Worm (Caenorhabditis elegans) whole organism, early embryonic: ENCODE data around the gene dohh-1.

Experiments used
- B0310.2 ChIP-seq: sonication (generic microtip); optimal IDR thresholded peaks from 2 replicates; lab custom pipeline; 2016; ENCODE audit warnings: mild to moderate bottlenecking, missing genetic modification characterization, missing compliant biosample characterization
- ama-1 ChIP-seq: fragments of 150-350 bp; optimal IDR thresholded peaks from 2 replicates; lab custom pipeline; 2014
- hnd-1 ChIP-seq: sonication (generic microtip); optimal IDR thresholded peaks from 2 replicates; lab custom pipeline; 2016; ENCODE audit warnings: missing genetic modification characterization, missing compliant biosample characterization

DNA sequence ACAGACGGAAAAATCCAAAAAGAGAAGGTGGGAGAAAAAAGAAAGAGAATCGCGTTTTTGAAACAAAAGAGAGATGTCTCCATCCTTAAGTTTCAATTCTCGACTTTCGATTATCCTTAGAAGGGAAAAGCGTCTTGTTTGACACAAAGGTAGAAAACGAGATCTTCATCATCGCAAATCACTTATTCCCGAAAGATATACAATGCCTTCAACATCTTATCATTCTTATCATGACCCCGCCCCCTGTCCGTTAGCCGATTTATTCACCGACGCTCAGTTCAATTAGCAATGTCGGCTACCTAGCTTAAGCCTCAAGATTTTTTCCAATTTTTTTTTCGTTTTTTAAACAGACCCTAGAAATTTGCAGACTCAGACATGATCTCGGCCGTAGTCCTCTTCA, 19.2 kb downstream of the dohh-1 start, which contains the start of gene C14A4.9:
- no peak for TF ChIP-seq hnd-1 (tag; lab: Kevin White, UChicago)
- TF ChIP-seq ama-1 (lab: Kevin White, UChicago) = no peak
- no peak for TF ChIP-seq B0310.2
